In the genomic region with DNA sequence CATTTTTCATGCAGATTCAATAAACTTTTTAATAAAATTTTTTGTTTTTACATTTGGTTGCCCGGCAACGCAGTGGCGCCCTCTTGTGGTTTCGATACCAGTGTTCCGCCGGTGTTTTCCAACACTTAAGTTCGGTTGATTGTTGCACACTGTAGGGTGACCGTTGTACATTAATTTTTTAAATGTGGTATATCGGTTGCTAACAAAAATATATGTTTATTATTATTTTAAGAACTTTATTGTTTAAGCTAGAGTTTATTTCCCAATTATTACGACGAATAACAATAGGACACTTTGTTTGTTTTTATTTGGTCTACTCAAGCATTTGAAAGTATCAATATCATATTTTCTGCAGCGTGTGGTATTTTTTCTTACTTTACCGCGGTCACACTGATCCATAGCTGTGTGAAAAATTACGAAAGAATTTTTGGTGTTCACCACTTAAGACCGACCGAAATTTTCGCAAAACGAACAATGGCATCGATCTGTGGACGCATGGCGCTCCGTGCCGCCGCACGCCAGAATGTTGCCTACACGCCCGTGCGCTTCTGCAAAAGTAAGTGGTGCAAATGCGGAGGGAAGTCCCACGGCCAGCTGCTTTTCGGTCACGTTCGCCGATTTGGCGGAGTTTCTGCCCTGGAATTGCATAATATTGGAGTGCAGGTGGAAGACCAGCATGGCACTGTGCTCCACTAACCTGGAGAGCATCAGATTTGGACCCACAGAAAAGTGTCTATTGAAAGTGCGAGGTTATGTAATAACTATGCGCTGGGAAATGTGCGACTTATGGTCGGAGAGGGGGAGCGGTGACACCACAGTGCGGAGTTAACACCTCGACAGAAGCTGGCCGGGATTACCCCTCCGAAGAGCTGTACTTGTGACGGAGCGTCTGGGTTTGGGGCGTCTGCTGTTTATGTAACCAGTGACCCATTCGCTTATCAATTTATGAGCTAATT, we compare ENCODE assay signal across 1 fruit fly cellular context.
TF ChIP-seq lines count a peak whose summit lies in the region.

TSS of gene IFT52 (minus strand) at position 74 of the 956 bp plus-strand sequence.
TSS of gene COX5B (plus strand) at position 372 of the 956 bp plus-strand sequence.

TF ChIP-seq in whole organism, embryonic, 481 proteins besides CTCF, POLR2A, EP300 and RAD21 (continued from another document and continues in another):
- TF ChIP-seq CG12659 (GFP tag; optimal IDR thresholded peaks at IDR 0.05; lab: Kevin White, UChicago) (peak; percentile 83), peb (GFP tag; IDR thresholded peaks at IDR 0.05; lab: Robert Waterston, UW) (peak; percentile 27; the same call in 1 of the 2 replicates), Rfx (GFP tag; IDR thresholded peaks at IDR 0.05; lab: Robert Waterston, UW) (peak; percentile 94), Sox100B (GFP tag; optimal IDR thresholded peaks at IDR 0.05; lab: Kevin White, UChicago) (peak; percentile 25), Aef1 (GFP tag; IDR thresholded peaks at IDR 0.05; lab: Robert Waterston, UW) (peak; percentile 53; the same call in 2 of the 3 replicates), Meics (GFP tag; optimal IDR thresholded peaks at IDR 0.05; lab: Kevin White, UChicago) (peak; percentile 62), CG3995 (GFP tag; optimal IDR thresholded peaks at IDR 0.05; lab: Kevin White, UChicago) (peak; percentile 32), CG7987 (GFP tag; optimal IDR thresholded peaks at IDR 0.05; lab: Kevin White, UChicago) (peak; percentile 57), az2 (GFP tag; optimal IDR thresholded peaks at IDR 0.05; lab: Kevin White, UChicago) (peak; percentile 48), ssp (GFP tag; IDR thresholded peaks at IDR 0.05; lab: Robert Waterston, UW) (peak; percentile 76), scrt (GFP tag; optimal IDR thresholded peaks at IDR 0.05; lab: Kevin White, UChicago) (peak; percentile 69), fd3F (GFP tag; optimal IDR thresholded peaks at IDR 0.05; lab: Kevin White, UChicago) (peak; percentile 45), CG2116 (GFP tag; optimal IDR thresholded peaks at IDR 0.05; lab: Kevin White, UChicago) (peak; percentile 64), gsb-n (tag; optimal IDR thresholded peaks at IDR 0.05; lab: Kevin White, UChicago) (peak; percentile 43), crc (GFP tag; optimal IDR thresholded peaks at IDR 0.05; lab: Kevin White, UChicago) (peak; percentile 50), HmgZ (tag; optimal IDR thresholded peaks at IDR 0.05; lab: Kevin White, UChicago) (peak; percentile 32), klu (GFP tag; IDR thresholded peaks at IDR 0.05; lab: Robert Waterston, UW) (peak; percentile 37; the same call in 1 of the 2 replicates), CG34224 (GFP tag; IDR thresholded peaks at IDR 0.05; lab: Robert Waterston, UW; ENCODE audit: partially characterized antibody) (no peak), CG13296 (GFP tag; optimal IDR thresholded peaks at IDR 0.05; lab: Kevin White, UChicago) (no peak), Fer1 (GFP tag; optimal IDR thresholded peaks at IDR 0.05; lab: Kevin White, UChicago) (peak; percentile 52), salm (tag; optimal IDR thresholded peaks at IDR 0.05; lab: Kevin White, UChicago) (no peak), CG4854 (GFP tag; optimal IDR thresholded peaks at IDR 0.05; lab: Kevin White, UChicago) (peak; percentile 77), CG6683 (GFP tag; optimal IDR thresholded peaks at IDR 0.05; lab: Kevin White, UChicago) (peak; percentile 10), Lim3 (GFP tag; IDR thresholded peaks at IDR 0.05; lab: Robert Waterston, UW) (no peak), CG10565 (GFP tag; optimal IDR thresholded peaks at IDR 0.05; lab: Kevin White, UChicago) (peak; percentile 10), knrl (GFP tag; IDR thresholded peaks at IDR 0.05; lab: Robert Waterston, UW; ENCODE audit: partially characterized antibody) (peak; percentile 51; the same call in 1 of the 3 replicates), E2f2 (GFP tag; IDR thresholded peaks at IDR 0.05; lab: Robert Waterston, UW) (peak; percentile 90), Side (GFP tag; optimal IDR thresholded peaks at IDR 0.05; lab: Kevin White, UChicago) (peak; percentile 40), CG12391 (tag; optimal IDR thresholded peaks at IDR 0.05; lab: Kevin White, UChicago) (peak; percentile 15), CG7372 (GFP tag; IDR thresholded peaks at IDR 0.05; lab: Robert Waterston, UW) (peak; percentile 17; the same call in 1 of the 2 replicates), nom (GFP tag; optimal IDR thresholded peaks at IDR 0.05; lab: Kevin White, UChicago) (no peak), tin (GFP tag; optimal IDR thresholded peaks at IDR 0.05; lab: Kevin White, UChicago) (peak; percentile 84), Atf-2 (GFP tag; optimal IDR thresholded peaks at IDR 0.05; lab: Kevin White, UChicago) (peak; percentile 51), CG2889 (GFP tag; IDR thresholded peaks at IDR 0.05; lab: Robert Waterston, UW) (no peak), CG11093 (GFP tag; IDR thresholded peaks at IDR 0.05; lab: Robert Waterston, UW) (no peak), CG2202 (tag; optimal IDR thresholded peaks at IDR 0.05; lab: Kevin White, UChicago) (no peak), Taf1 (GFP tag; IDR thresholded peaks at IDR 0.05; lab: Robert Waterston, UW) (peak; percentile 14; the same call in 1 of the 2 replicates), vvl (GFP tag; IDR thresholded peaks at IDR 0.05; lab: Robert Waterston, UW) (peak; percentile 81), Abd-B (GFP tag; optimal IDR thresholded peaks at IDR 0.05; lab: Kevin White, UChicago) (peak; percentile 67), Trl (optimal IDR thresholded peaks at IDR 0.05; lab: Kevin White, UChicago) (no peak), Trl (GFP tag; optimal IDR thresholded peaks at IDR 0.05; lab: Kevin White, UChicago) (peak; percentile 70), D (optimal IDR thresholded peaks at IDR 0.05; lab: Kevin White, UChicago) (no peak), D (GFP tag; optimal IDR thresholded peaks at IDR 0.05; lab: Kevin White, UChicago) (no peak), HLH54F (GFP tag; optimal IDR thresholded peaks at IDR 0.05; lab: Kevin White, UChicago) (peak; percentile 75), CG12155 (GFP tag; optimal IDR thresholded peaks at IDR 0.05; lab: Kevin White, UChicago) (peak; percentile 71), Mad (GFP tag; optimal IDR thresholded peaks at IDR 0.05; lab: Kevin White, UChicago) (peak; percentile 66), pfk (GFP tag; optimal IDR thresholded peaks at IDR 0.05; lab: Kevin White, UChicago) (peak; percentile 39), NK7.1 (GFP tag; optimal IDR thresholded peaks at IDR 0.05; lab: Kevin White, UChicago) (peak; percentile 37), CG11085 (GFP tag; IDR thresholded peaks at IDR 0.05; lab: Robert Waterston, UW) (peak; percentile 82), Dad (GFP tag; optimal IDR thresholded peaks at IDR 0.05; lab: Kevin White, UChicago) (peak; percentile 75), psq (GFP tag; optimal IDR thresholded peaks at IDR 0.05; lab: Kevin White, UChicago) (peak; percentile 2), zfh1 (GFP tag; IDR thresholded peaks at IDR 0.05; lab: Robert Waterston, UW) (peak; percentile 77), CG42726 (GFP tag; IDR thresholded peaks at IDR 0.05; lab: Robert Waterston, UW; ENCODE audit: partially characterized antibody) (peak; percentile 50; the same call in 1 of the 2 replicates), CG18619 (GFP tag; optimal IDR thresholded peaks at IDR 0.05; lab: Kevin White, UChicago) (peak; percentile 20), ttk (GFP tag; IDR thresholded peaks at IDR 0.05; lab: Robert Waterston, UW) (peak; percentile 61; the same call in 1 of the 2 replicates), sisA (GFP tag; IDR thresholded peaks at IDR 0.05; lab: Robert Waterston, UW) (peak; percentile 73), CG14441 (GFP tag; IDR thresholded peaks at IDR 0.05; lab: Robert Waterston, UW) (peak; percentile 37; the same call in 1 of the 2 replicates), prd (optimal IDR thresholded peaks at IDR 0.05; lab: Kevin White, UChicago) (no peak), prd (GFP tag; IDR thresholded peaks at IDR 0.05; lab: Robert Waterston, UW) (peak; percentile 66), CG11398 (GFP tag; optimal IDR thresholded peaks at IDR 0.05; lab: Kevin White, UChicago) (peak; percentile 27), CG3847 (GFP tag; IDR thresholded peaks at IDR 0.05; lab: Robert Waterston, UW) (peak; percentile 93), Dp (GFP tag; optimal IDR thresholded peaks at IDR 0.05; lab: Kevin White, UChicago) (peak; percentile 83), bigmax (GFP tag; optimal IDR thresholded peaks at IDR 0.05; lab: Kevin White, UChicago) (peak; percentile 85), Neu2 (GFP tag; optimal IDR thresholded peaks at IDR 0.05; lab: Kevin White, UChicago; ENCODE audit: borderline replicate concordance) (no peak), zen (tag; optimal IDR thresholded peaks at IDR 0.05; lab: Kevin White, UChicago) (peak; percentile 50), CG5180 (GFP tag; optimal IDR thresholded peaks at IDR 0.05; lab: Kevin White, UChicago) (no peak), CG1792 (GFP tag; optimal IDR thresholded peaks at IDR 0.05; lab: Kevin White, UChicago) (peak; percentile 38), CG17328 (GFP tag; IDR thresholded peaks at IDR 0.05; lab: Robert Waterston, UW) (peak; percentile 46), kay (GFP tag; optimal IDR thresholded peaks at IDR 0.05; lab: Kevin White, UChicago) (peak; percentile 15), CG13123 (GFP tag; optimal IDR thresholded peaks at IDR 0.05; lab: Kevin White, UChicago) (peak; percentile 30), Doc2 (GFP tag; IDR thresholded peaks at IDR 0.05; lab: Robert Waterston, UW) (no peak), chinmo (GFP tag; IDR thresholded peaks at IDR 0.05; lab: Robert Waterston, UW; ENCODE audit: partially characterized antibody) (0 out of 4 replicates have a peak, but pooled peaks have one; percentile 30), Hmr (GFP tag; optimal IDR thresholded peaks at IDR 0.05; lab: Kevin White, UChicago) (peak; percentile 38), dm (GFP tag; optimal IDR thresholded peaks at IDR 0.05; lab: Kevin White, UChicago) (peak; percentile 17), Sox102F (GFP tag; optimal IDR thresholded peaks at IDR 0.05; lab: Kevin White, UChicago) (peak; percentile 51), CG10979 (tag; optimal IDR thresholded peaks at IDR 0.05; lab: Kevin White, UChicago) (peak; percentile 36), CG15269 (tag; optimal IDR thresholded peaks at IDR 0.05; lab: Kevin White, UChicago) (peak; percentile 15), CG5245 (GFP tag; optimal IDR thresholded peaks at IDR 0.05; lab: Kevin White, UChicago) (peak; percentile 59), CG14014 (GFP tag; IDR thresholded peaks at IDR 0.05; lab: Robert Waterston, UW) (0 out of 2 replicates have a peak, but pooled peaks have one; percentile 38), zf30C (GFP tag; optimal IDR thresholded peaks at IDR 0.05; lab: Kevin White, UChicago) (no peak), sim (GFP tag; IDR thresholded peaks at IDR 0.05; lab: Robert Waterston, UW) (no peak), CG12744 (GFP tag; optimal IDR thresholded peaks at IDR 0.05; lab: Kevin White, UChicago) (peak; percentile 52), Sry-δ (GFP tag; optimal IDR thresholded peaks at IDR 0.05; lab: Kevin White, UChicago) (peak; percentile 53), ash1 (GFP tag; optimal IDR thresholded peaks at IDR 0.05; lab: Kevin White, UChicago) (peak; percentile 53), CG3065 (GFP tag; optimal IDR thresholded peaks at IDR 0.05; lab: Kevin White, UChicago) (no peak), CG7839 (tag; optimal IDR thresholded peaks at IDR 0.05; lab: Kevin White, UChicago) (peak; percentile 61), ken (GFP tag; IDR thresholded peaks at IDR 0.05; lab: Robert Waterston, UW) (peak; percentile 82), CG1647 (GFP tag; optimal IDR thresholded peaks at IDR 0.05; lab: Kevin White, UChicago) (peak; percentile 77), wor (GFP tag; IDR thresholded peaks at IDR 0.05; lab: Robert Waterston, UW) (no peak), CG1024 (GFP tag; IDR thresholded peaks at IDR 0.05; lab: Robert Waterston, UW) (peak; percentile 48; the same call in 1 of the 2 replicates), CG11723 (GFP tag; optimal IDR thresholded peaks at IDR 0.05; lab: Kevin White, UChicago) (peak; percentile 7), Elba2 (GFP tag; optimal IDR thresholded peaks at IDR 0.05; lab: Kevin White, UChicago) (peak; percentile 89), Camta (GFP tag; optimal IDR thresholded peaks at IDR 0.05; lab: Kevin White, UChicago) (peak; percentile 56), bbx (GFP tag; IDR thresholded peaks at IDR 0.05; lab: Robert Waterston, UW; ENCODE audit: partially characterized antibody) (peak; percentile 48), CG3281 (GFP tag; optimal IDR thresholded peaks at IDR 0.05; lab: Kevin White, UChicago) (peak; percentile 52), Dref (GFP tag; IDR thresholded peaks at IDR 0.05; lab: Robert Waterston, UW) (peak; percentile 63), CG4707 (GFP tag; optimal IDR thresholded peaks at IDR 0.05; lab: Kevin White, UChicago) (no peak), Hr3 (GFP tag; optimal IDR thresholded peaks at IDR 0.05; lab: Kevin White, UChicago) (no peak), repo (GFP tag; optimal IDR thresholded peaks at IDR 0.05; lab: Kevin White, UChicago) (peak; percentile 27), CG9932 (GFP tag; IDR thresholded peaks at IDR 0.05; lab: Robert Waterston, UW) (peak; percentile 85), H15 (GFP tag; IDR thresholded peaks at IDR 0.05; lab: Robert Waterston, UW) (peak; percentile 68; the same call in 1 of the 3 replicates), CG14050 (GFP tag; IDR thresholded peaks at IDR 0.05; lab: Robert Waterston, UW) (peak; percentile 35; the same call in 1 of the 3 replicates), CG17186 (GFP tag; optimal IDR thresholded peaks at IDR 0.05; lab: Kevin White, UChicago) (peak; percentile 42), CG14860 (GFP tag; IDR thresholded peaks at IDR 0.05; lab: Robert Waterston, UW; ENCODE audit: partially characterized antibody) (no peak), CG11247 (GFP tag; IDR thresholded peaks at IDR 0.05; lab: Robert Waterston, UW) (peak; percentile 70), Ssrp (tag; optimal IDR thresholded peaks at IDR 0.05; lab: Kevin White, UChicago) (peak; percentile 50), B-H2 (GFP tag; optimal IDR thresholded peaks at IDR 0.05; lab: Kevin White, UChicago) (peak; percentile 82), cas (GFP tag; IDR thresholded peaks at IDR 0.05; lab: Robert Waterston, UW) (0 out of 2 replicates have a peak, but pooled peaks have one; percentile 22), gro (GFP tag; optimal IDR thresholded peaks at IDR 0.05; lab: Kevin White, UChicago) (peak; percentile 79), al (GFP tag; IDR thresholded peaks at IDR 0.05; lab: Robert Waterston, UW) (no peak), CG7357 (GFP tag; IDR thresholded peaks at IDR 0.05; lab: Robert Waterston, UW) (peak; percentile 57; the same call in 1 of the 3 replicates), grau (tag; optimal IDR thresholded peaks at IDR 0.05; lab: Kevin White, UChicago) (peak; percentile 57), ems (GFP tag; optimal IDR thresholded peaks at IDR 0.05; lab: Kevin White, UChicago) (peak; percentile 82), Gug (GFP tag; IDR thresholded peaks at IDR 0.05; lab: Robert Waterston, UW) (peak; percentile 60; the same call in 2 of the 4 replicates), Bgb (GFP tag; IDR thresholded peaks at IDR 0.05; lab: Robert Waterston, UW; ENCODE audit: partially characterized antibody) (peak; percentile 57)
